Worm (Caenorhabditis elegans) whole organism, L3 larva: ENCODE data around the gene F08G5.3.

Experiments
- R02D3.7 ChIP-seq: fragments of 150-350 bp; optimal IDR thresholded peaks from 2 replicates; lab custom pipeline; 2014; ENCODE audit warnings: missing biosample characterization, missing genetic modification characterization
- ZK546.5 ChIP-seq: sonication (generic microtip); optimal IDR thresholded peaks from 2 replicates; lab custom pipeline; 2017; ENCODE audit warnings: missing biosample characterization, missing genetic modification characterization
- aly-2 ChIP-seq: fragments of 150-350 bp; optimal IDR thresholded peaks from 2 replicates; lab custom pipeline; 2014; ENCODE audit warnings: missing biosample characterization, missing genetic modification characterization
- ama-1 ChIP-seq: fragments of 150-350 bp; optimal IDR thresholded peaks from 2 replicates; lab custom pipeline; 2018
- ceh-16 ChIP-seq: sonication (generic microtip); optimal IDR thresholded peaks from 2 replicates; lab custom pipeline; 2017; ENCODE audit warnings: missing biosample characterization, missing genetic modification characterization
- ceh-28 ChIP-seq: fragments of 150-350 bp; optimal IDR thresholded peaks from 2 replicates; lab custom pipeline; 2014; ENCODE audit warnings: missing biosample characterization, missing genetic modification reagents, missing genetic modification characterization
- ceh-82 ChIP-seq: fragments of 150-350 bp; optimal IDR thresholded peaks from 2 replicates; lab custom pipeline; 2014; ENCODE audit warnings: missing biosample characterization, missing genetic modification characterization
- ceh-9 ChIP-seq: sonication (generic microtip); optimal IDR thresholded peaks from 2 replicates; lab custom pipeline; 2018; ENCODE audit warnings: missing biosample characterization, missing genetic modification characterization
- daf-12 ChIP-seq: fragments of 150-350 bp; optimal IDR thresholded peaks from 2 replicates; lab custom pipeline; 2014; ENCODE audit warnings: missing biosample characterization, missing genetic modification reagents, missing genetic modification characterization
- egl-27 ChIP-seq: sonication (generic microtip); optimal IDR thresholded peaks from 4 replicates; lab custom pipeline; 2017; ENCODE audit warnings: missing biosample characterization, missing genetic modification reagents, missing genetic modification characterization
- egl-5 ChIP-seq: fragments of 150-350 bp; optimal IDR thresholded peaks from 2 replicates; lab custom pipeline; 2017; ENCODE audit warnings: missing biosample characterization, missing genetic modification reagents, missing genetic modification characterization, inconsistent platforms
- elt-1 ChIP-seq: fragments of 150-350 bp; optimal IDR thresholded peaks from 2 replicates; lab custom pipeline; 2014; ENCODE audit warnings: missing biosample characterization, missing genetic modification characterization
- elt-2 ChIP-seq: sonication (generic microtip); optimal IDR thresholded peaks from 2 replicates; lab custom pipeline; 2016; ENCODE audit warnings: missing genetic modification reagents, mild to moderate bottlenecking, missing genetic modification characterization, missing compliant biosample characterization
- elt-3 ChIP-seq, 3 experiments: fragments of 150-350 bp in 1 of 3; sonication (generic microtip) in 2 of 3; optimal IDR thresholded peaks; 2 replicates in 2 of 3; 4 replicates in 1 of 3; lab custom pipeline; 2014 to 2017; ENCODE audit warnings: missing biosample characterization in 3 of 3, missing genetic modification characterization in 3 of 3
- eor-1 ChIP-seq, 2 experiments: fragments of 150-350 bp; optimal IDR thresholded peaks; 2 replicates each; lab custom pipeline; 2014 to 2018; ENCODE audit warnings: missing biosample characterization in 2 of 2, missing genetic modification characterization in 2 of 2
- fkh-10 ChIP-seq: sonication (generic microtip); optimal IDR thresholded peaks from 2 replicates; lab custom pipeline; 2017; ENCODE audit warnings: missing biosample characterization, missing genetic modification reagents, missing genetic modification characterization
- fkh-2 ChIP-seq: fragments of 150-350 bp; optimal IDR thresholded peaks from 2 replicates; lab custom pipeline; 2014; ENCODE audit warnings: missing biosample characterization, missing genetic modification reagents, missing genetic modification characterization
- fos-1 ChIP-seq: fragments of 150-350 bp; optimal IDR thresholded peaks from 2 replicates; lab custom pipeline; 2014; ENCODE audit warnings: missing biosample characterization, missing genetic modification characterization
- hmg-11 ChIP-seq: sonication (generic microtip); optimal IDR thresholded peaks from 2 replicates; lab custom pipeline; 2016; ENCODE audit warnings: missing genetic modification characterization, missing compliant biosample characterization
- jun-1 ChIP-seq: fragments of 150-350 bp; optimal IDR thresholded peaks from 2 replicates; lab custom pipeline; 2014; ENCODE audit warnings: missing biosample characterization, missing genetic modification reagents, missing genetic modification characterization
- lin-15B ChIP-seq: fragments of 150-350 bp; optimal IDR thresholded peaks from 2 replicates; lab custom pipeline; 2014; ENCODE audit warnings: missing biosample characterization, missing genetic modification characterization
- lin-39 ChIP-seq: fragments of 150-350 bp; optimal IDR thresholded peaks from 2 replicates; lab custom pipeline; 2018; ENCODE audit warnings: missing biosample characterization, missing genetic modification reagents, missing genetic modification characterization
- lsy-12 ChIP-seq: sonication (generic microtip); optimal IDR thresholded peaks from 2 replicates; lab custom pipeline; 2016; ENCODE audit warnings: mild to moderate bottlenecking, missing genetic modification characterization, missing compliant biosample characterization
- mdl-1 ChIP-seq: fragments of 150-350 bp; optimal IDR thresholded peaks from 2 replicates; lab custom pipeline; 2014; ENCODE audit warnings: missing biosample characterization, missing genetic modification characterization
- mml-1 ChIP-seq: fragments of 150-350 bp; sonication (generic microtip); optimal IDR thresholded peaks from 3 replicates; lab custom pipeline; 2014; ENCODE audit warnings: missing biosample characterization, missing genetic modification characterization
- nfya-1 ChIP-seq: sonication (generic microtip); optimal IDR thresholded peaks from 2 replicates; lab custom pipeline; 2017; ENCODE audit warnings: missing genetic modification characterization, mild to moderate bottlenecking, missing compliant biosample characterization, antibody characterized with exemption, moderate library complexity; ENCODE audit not compliant: insufficient read depth
- nhr-11 ChIP-seq: fragments of 150-350 bp; optimal IDR thresholded peaks from 2 replicates; lab custom pipeline; 2014; ENCODE audit warnings: missing biosample characterization, missing genetic modification characterization
- nhr-12 ChIP-seq: fragments of 150-350 bp; optimal IDR thresholded peaks from 2 replicates; lab custom pipeline; 2014; ENCODE audit warnings: missing biosample characterization, missing genetic modification characterization
- nhr-23 ChIP-seq: fragments of 150-350 bp; optimal IDR thresholded peaks from 2 replicates; lab custom pipeline; 2014; ENCODE audit warnings: missing biosample characterization, missing genetic modification reagents, missing genetic modification characterization
- nhr-237 ChIP-seq: fragments of 150-350 bp; optimal IDR thresholded peaks from 2 replicates; lab custom pipeline; 2014; ENCODE audit warnings: missing biosample characterization, missing genetic modification characterization
- nhr-25 ChIP-seq: sonication (generic microtip); optimal IDR thresholded peaks from 2 replicates; lab custom pipeline; 2017; ENCODE audit warnings: missing biosample characterization, missing genetic modification characterization
- nhr-28 ChIP-seq: fragments of 150-350 bp; optimal IDR thresholded peaks from 2 replicates; lab custom pipeline; 2014; ENCODE audit warnings: missing biosample characterization, missing genetic modification characterization
- nhr-43 ChIP-seq: sonication (generic microtip); optimal IDR thresholded peaks from 2 replicates; lab custom pipeline; 2016; ENCODE audit warnings: mild to moderate bottlenecking, missing genetic modification characterization, missing compliant biosample characterization; ENCODE audit not compliant: poor library complexity, severe bottlenecking
- nhr-67 ChIP-seq: fragments of 150-350 bp; optimal IDR thresholded peaks from 2 replicates; lab custom pipeline; 2014; ENCODE audit warnings: missing biosample characterization, missing genetic modification characterization
- nhr-76 ChIP-seq: fragments of 150-350 bp; sonication (generic microtip); optimal IDR thresholded peaks from 5 replicates; lab custom pipeline; 2014; ENCODE audit warnings: missing biosample characterization, missing genetic modification characterization
- nhr-77 ChIP-seq: fragments of 150-350 bp; optimal IDR thresholded peaks from 2 replicates; lab custom pipeline; 2014; ENCODE audit warnings: missing biosample characterization, missing genetic modification characterization
- pha-4 ChIP-seq: fragments of 150-350 bp; optimal IDR thresholded peaks from 2 replicates; lab custom pipeline; 2014; ENCODE audit warnings: missing biosample characterization, missing genetic modification reagents, missing genetic modification characterization
- pqm-1 ChIP-seq: fragments of 150-350 bp; optimal IDR thresholded peaks from 2 replicates; lab custom pipeline; 2017; ENCODE audit warnings: missing biosample characterization, missing genetic modification characterization, inconsistent platforms
- sea-2 ChIP-seq: fragments of 150-350 bp; sonication (generic microtip); optimal IDR thresholded peaks from 4 replicates; lab custom pipeline; 2014; ENCODE audit warnings: missing biosample characterization, missing genetic modification reagents, missing genetic modification characterization
- skn-1 ChIP-seq: fragments of 150-350 bp; optimal IDR thresholded peaks from 2 replicates; lab custom pipeline; 2014; ENCODE audit warnings: missing biosample characterization, missing genetic modification characterization
- snpc-4 ChIP-seq: fragments of 150-350 bp; optimal IDR thresholded peaks from 2 replicates; lab custom pipeline; 2014; ENCODE audit warnings: missing biosample characterization, missing genetic modification characterization
- tbx-2 ChIP-seq: sonication (generic microtip); optimal IDR thresholded peaks from 2 replicates; lab custom pipeline; 2016; ENCODE audit warnings: mild to moderate bottlenecking, missing genetic modification characterization, missing compliant biosample characterization
- unc-39 ChIP-seq: sonication (generic microtip); optimal IDR thresholded peaks from 4 replicates; lab custom pipeline; 2017; ENCODE audit warnings: missing biosample characterization, missing genetic modification characterization
- unc-62 ChIP-seq: fragments of 150-350 bp; sonication (generic microtip); optimal IDR thresholded peaks from 4 replicates; lab custom pipeline; 2014; ENCODE audit warnings: missing biosample characterization, missing genetic modification reagents, missing genetic modification characterization
- zag-1 ChIP-seq: fragments of 150-350 bp; optimal IDR thresholded peaks from 2 replicates; lab custom pipeline; 2014; ENCODE audit warnings: missing biosample characterization, missing genetic modification characterization
- ztf-11 ChIP-seq: fragments of 150-350 bp; optimal IDR thresholded peaks from 2 replicates; lab custom pipeline; 2014; ENCODE audit warnings: missing biosample characterization, missing genetic modification characterization
- ztf-4 ChIP-seq: fragments of 150-350 bp; optimal IDR thresholded peaks from 2 replicates; lab custom pipeline; 2014; ENCODE audit warnings: missing biosample characterization, missing genetic modification characterization

F08G5.3 gene

DNA sequence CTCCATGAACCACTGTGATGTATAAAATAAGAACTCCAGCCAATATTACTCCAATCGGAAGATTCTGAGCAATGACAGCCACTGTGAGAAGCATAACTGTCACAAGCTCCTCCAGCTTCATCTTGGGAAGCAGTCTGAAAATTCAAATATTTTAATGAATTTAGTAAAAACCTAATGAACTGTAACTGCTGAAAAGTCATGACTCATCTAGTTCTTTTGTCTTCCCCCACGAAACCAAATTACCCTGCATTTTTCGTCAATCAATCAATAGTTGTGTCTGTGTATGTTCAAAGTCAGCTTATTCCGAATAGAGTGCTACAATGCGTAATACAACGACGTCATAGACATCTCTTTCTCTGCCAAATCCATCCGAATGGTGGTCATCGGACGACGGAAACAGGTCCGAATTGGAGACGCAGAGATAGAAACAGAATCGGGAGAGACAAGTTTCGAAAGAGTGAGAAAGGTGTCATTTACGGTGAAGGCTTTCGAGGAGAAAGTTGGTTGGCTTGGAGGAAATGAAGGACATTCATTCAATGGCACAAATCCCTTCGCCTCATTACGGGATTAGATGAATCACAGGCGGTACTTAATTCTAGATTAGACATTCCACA lies 20.6 kb downstream of the F08G5.3 start:
- no peak for TF ChIP-seq skn-1 (tag; lab: Kevin White, UChicago)
- no peak for TF ChIP-seq nhr-237 (tag; lab: Kevin White, UChicago)
- no peak for TF ChIP-seq nhr-28 (tag; lab: Kevin White, UChicago)
- peak; percentile 2 for TF ChIP-seq jun-1 (tag; lab: Kevin White, UChicago)
- TF ChIP-seq nhr-76: no peak
- peak; percentile 43 for TF ChIP-seq nfya-1
- TF ChIP-seq unc-62 (GFP tag; lab: Kevin White, UChicago): peak; percentile 54
- TF ChIP-seq pqm-1 (tag; lab: Kevin White, UChicago): no peak
- TF ChIP-seq mml-1: no peak
- peak; percentile 90 for TF ChIP-seq nhr-23
- no peak for TF ChIP-seq elt-1
- TF ChIP-seq nhr-43 (tag; lab: Kevin White, UChicago): peak; percentile 61
- TF ChIP-seq nhr-12 (tag; lab: Kevin White, UChicago): no peak
- TF ChIP-seq egl-27 (tag; lab: Kevin White, UChicago): no peak
- TF ChIP-seq aly-2: no peak
- no peak for TF ChIP-seq lin-39 (tag; lab: Kevin White, UChicago)
- no peak for TF ChIP-seq nhr-77
- no peak for TF ChIP-seq ztf-11 (tag; lab: Kevin White, UChicago)
- no peak for TF ChIP-seq nhr-67 (tag; lab: Kevin White, UChicago)
- no peak for TF ChIP-seq nhr-11 (tag; lab: Kevin White, UChicago)
- TF ChIP-seq zag-1: no peak
- TF ChIP-seq ceh-16 (tag; lab: Kevin White, UChicago): no peak
- peak; percentile 96 for TF ChIP-seq nhr-25
- TF ChIP-seq elt-3 (tag; optimal IDR thresholded peaks at IDR 0.05; lab: Kevin White, UChicago): peak in 1 of 3 experiments; percentile 57
- no peak for TF ChIP-seq snpc-4
- TF ChIP-seq ceh-9 (tag; lab: Kevin White, UChicago): no peak
- TF ChIP-seq ama-1 (lab: Kevin White, UChicago): no peak
- TF ChIP-seq ceh-28: peak; percentile 48
- TF ChIP-seq pha-4 (tag; lab: Kevin White, UChicago): no peak
- no peak for TF ChIP-seq hmg-11
- TF ChIP-seq daf-12 (tag; lab: Kevin White, UChicago): no peak
- TF ChIP-seq R02D3.7 (tag; lab: Kevin White, UChicago): no peak
- no peak for TF ChIP-seq fos-1 (tag; lab: Kevin White, UChicago)
- no peak for TF ChIP-seq mdl-1
- no peak for TF ChIP-seq eor-1 (tag; optimal IDR thresholded peaks at IDR 0.05; lab: Kevin White, UChicago)
- no peak for TF ChIP-seq tbx-2 (tag; lab: Kevin White, UChicago)
- TF ChIP-seq ZK546.5 (tag; lab: Kevin White, UChicago): no peak
- no peak for TF ChIP-seq egl-5 (tag; lab: Kevin White, UChicago)
- no peak for TF ChIP-seq ztf-4
- TF ChIP-seq lin-15B: peak; percentile 2
- TF ChIP-seq elt-2: no peak
- no peak for TF ChIP-seq ceh-82
- TF ChIP-seq sea-2 (GFP tag; lab: Kevin White, UChicago): no peak
- TF ChIP-seq unc-39 (tag; lab: Kevin White, UChicago): no peak
- TF ChIP-seq fkh-2: no peak
- no peak for TF ChIP-seq fkh-10 (GFP tag; lab: Kevin White, UChicago)
- peak; percentile 10 for TF ChIP-seq lsy-12 (tag; lab: Kevin White, UChicago)
